Worm (Caenorhabditis elegans): Measurements from ENCODE around the gene R05H10.3.

The R05H10.3 gene

ce11 chrII:14869644-14870043 is at the start of gene R05H10.3:
Gene R05H10.3, plus strand, starts transcription at chrII:14869944.
- TF ChIP-seq ets-4 (GFP tag; optimal IDR thresholded peaks at IDR 0.05), result no peak
- TF ChIP-seq dox-1 (GFP tag; IDR thresholded peaks at IDR 0.05), result no peak
- TF ChIP-seq lin-54 (GFP tag; optimal IDR thresholded peaks at IDR 0.05), result no peak
- TF ChIP-seq T07F8.4 (tag; optimal IDR thresholded peaks at IDR 0.05), result no peak
- TF ChIP-seq nfya-1 (tag; optimal IDR thresholded peaks at IDR 0.05; ENCODE audit: borderline replicate concordance, insufficient read depth), result no peak
- TF ChIP-seq sptf-2 (GFP tag; optimal IDR thresholded peaks at IDR 0.05), result no peak
- TF ChIP-seq egl-18 (GFP tag; IDR thresholded peaks at IDR 0.05), result no peak
- TF ChIP-seq B0019.2 (GFP tag; conservative IDR thresholded peaks at IDR 0.05), result no peak
- TF ChIP-seq F52B5.7 (tag; optimal IDR thresholded peaks at IDR 0.05), result no peak
- no peak for TF ChIP-seq C06A6.2 (GFP tag; conservative IDR thresholded peaks at IDR 0.05)
- TF ChIP-seq snpc-3.4 (tag; optimal IDR thresholded peaks at IDR 0.05), result no peak
- no peak for TF ChIP-seq snpc-1.1 (tag; optimal IDR thresholded peaks at IDR 0.05; ENCODE audit: insufficient read depth)
- TF ChIP-seq snpc-4 (GFP tag; optimal IDR thresholded peaks at IDR 0.05), result no peak
- no peak for TF ChIP-seq snpc-4 (tag; optimal IDR thresholded peaks at IDR 0.05)
- TF ChIP-seq gei-17 (GFP tag; optimal IDR thresholded peaks at IDR 0.05), result no peak
- TF ChIP-seq tbx-9 (tag; optimal IDR thresholded peaks at IDR 0.05; ENCODE audit: borderline replicate concordance), result no peak
- TF ChIP-seq ceh-100 (GFP tag; IDR thresholded peaks at IDR 0.05), result no peak
- no peak for TF ChIP-seq F55B11.4 (tag; optimal IDR thresholded peaks at IDR 0.05; ENCODE audit: borderline replicate concordance, insufficient read depth)
- TF ChIP-seq ceh-91 (GFP tag; IDR thresholded peaks at IDR 0.05), result no peak

DNA sequence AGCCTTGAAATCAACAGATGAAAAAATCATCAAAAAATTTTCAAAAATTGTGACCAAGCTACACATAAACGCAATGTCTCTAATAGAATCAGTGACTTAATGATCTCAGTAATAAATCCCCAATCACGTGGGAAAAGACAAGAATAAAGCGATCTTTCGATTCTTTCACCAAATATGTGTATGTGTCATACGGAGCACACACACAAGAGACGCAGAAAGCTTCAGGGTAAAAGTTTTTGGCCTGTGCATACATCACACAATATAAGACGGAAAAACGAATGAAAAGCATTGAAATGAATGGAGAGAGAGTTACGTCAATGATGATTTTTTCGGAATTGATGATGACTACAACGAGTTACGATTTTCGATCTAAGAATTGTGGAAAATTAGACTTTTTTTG is 49.3 kb upstream of the R05H10.3 start:
- no peak for TF ChIP-seq hrde-1 (tag; optimal IDR thresholded peaks at IDR 0.05; ENCODE audit: borderline replicate concordance)
- peak; percentile 16 for TF ChIP-seq nhr-80 (tag; optimal IDR thresholded peaks at IDR 0.05)

DNA sequence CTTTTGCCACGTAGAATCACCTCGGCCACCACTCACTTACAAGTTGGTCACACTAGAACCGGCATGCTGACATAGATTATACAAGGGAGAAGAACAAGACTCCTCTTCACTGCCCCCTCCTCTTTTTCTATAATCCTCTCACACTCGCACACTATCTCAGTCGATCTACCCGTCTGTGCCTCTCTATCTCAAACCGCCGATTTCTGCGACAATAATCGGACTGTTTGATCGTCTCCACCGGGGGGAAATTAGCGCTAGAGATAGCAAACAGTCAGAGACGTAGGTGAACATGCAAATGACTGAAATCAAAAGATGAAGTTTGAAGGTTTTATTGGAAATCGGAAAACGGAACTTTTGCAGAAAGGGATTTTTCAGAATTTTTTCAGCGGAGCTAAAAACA is 47.3 kb upstream of the R05H10.3 start:
- TF ChIP-seq akir-1 (GFP tag; optimal IDR thresholded peaks at IDR 0.05), result no peak
- no peak for TF ChIP-seq attf-6 (GFP tag; IDR thresholded peaks at IDR 0.05)
- TF ChIP-seq nhr-90 (tag; optimal IDR thresholded peaks at IDR 0.05), result no peak
- no peak for TF ChIP-seq ekl-4 (GFP tag; IDR thresholded peaks at IDR 0.05)
- TF ChIP-seq Y56A3A.18 (GFP tag; IDR thresholded peaks at IDR 0.05), result 0 out of 2 replicates have a peak, but pooled peaks have one; percentile 33
- no peak for TF ChIP-seq madf-10 (tag; optimal IDR thresholded peaks at IDR 0.05)
- TF ChIP-seq rcor-1 (GFP tag; IDR thresholded peaks at IDR 0.05), result peak; percentile 45
- TF ChIP-seq bed-1 (GFP tag; IDR thresholded peaks at IDR 0.05), result no peak
- TF ChIP-seq ztf-22 (GFP tag; optimal IDR thresholded peaks at IDR 0.05), result peak; percentile 14
- TF ChIP-seq ets-4 (GFP tag; optimal IDR thresholded peaks at IDR 0.05), result peak; percentile 4
- no peak for TF ChIP-seq hlh-26 (GFP tag; conservative IDR thresholded peaks at IDR 0.05)
- peak; percentile 48 for TF ChIP-seq mcd-1 (GFP tag; IDR thresholded peaks at IDR 0.05)
- TF ChIP-seq F22D6.2 (tag; optimal IDR thresholded peaks at IDR 0.05), result no peak
- no peak for TF ChIP-seq ceh-58 (GFP tag; IDR thresholded peaks at IDR 0.05)
- TF ChIP-seq lin-40 (tag; optimal IDR thresholded peaks at IDR 0.05), result peak; percentile 74
- no peak for TF ChIP-seq C17E4.6 (GFP tag; IDR thresholded peaks at IDR 0.05)
- no peak for TF ChIP-seq T26A5.8 (tag; optimal IDR thresholded peaks at IDR 0.05)
- TF ChIP-seq B0261.1 (tag; optimal IDR thresholded peaks at IDR 0.05), result no peak
- no peak for TF ChIP-seq C06A6.2 (GFP tag; conservative IDR thresholded peaks at IDR 0.05)
- no peak for TF ChIP-seq him-1 (tag; optimal IDR thresholded peaks at IDR 0.05)
- peak; percentile 96 for TF ChIP-seq hmg-1.2 (GFP tag; IDR thresholded peaks at IDR 0.05)
- TF ChIP-seq zfh-2 (GFP tag; conservative IDR thresholded peaks at IDR 0.05), result 0 out of 2 replicates have a peak, but pooled peaks have one; percentile 30
- TF ChIP-seq lir-1 (GFP tag; conservative IDR thresholded peaks at IDR 0.05), result no peak
- no peak for TF ChIP-seq cebp-1 (GFP tag; IDR thresholded peaks at IDR 0.05)
- peak; percentile 61 for TF ChIP-seq cebp-1 (tag; optimal IDR thresholded peaks at IDR 0.05)
- no peak for TF ChIP-seq ztf-3 (GFP tag; optimal IDR thresholded peaks at IDR 0.05)
- no peak for TF ChIP-seq sdz-38 (tag; optimal IDR thresholded peaks at IDR 0.05)
- no peak for TF ChIP-seq F37B4.10 (GFP tag; IDR thresholded peaks at IDR 0.05)
